Worm (Caenorhabditis elegans): ENCODE data around the gene ttr-34.

ttr-34 gene

ce11 chrX:13113457-13113856 is 26.1 kb upstream of the ttr-34 start, which contains the start of gene F17H10.2:
Gene F17H10.2 (plus strand): TSS chrX:13113772.
- TF ChIP-seq nhr-25 (tag; optimal IDR thresholded peaks at IDR 0.05; ENCODE audit: borderline replicate concordance, insufficient read depth) (peak; percentile 40), duxl-1 (tag; optimal IDR thresholded peaks at IDR 0.05; ENCODE audit: poor library complexity) (no peak), unc-62 (GFP tag; optimal IDR thresholded peaks at IDR 0.05 in 1 of 2) (peak in 1 of 2 experiments; percentile 87), unc-62 (tag; optimal IDR thresholded peaks at IDR 0.05) (no peak), hlh-11 (tag; optimal IDR thresholded peaks at IDR 0.05) (peak; percentile 30), zip-2 (tag; optimal IDR thresholded peaks at IDR 0.05) (no peak), mdl-1 (tag; optimal IDR thresholded peaks at IDR 0.05) (peak in 1 of 2 experiments; percentile 36), mes-2 (tag; optimal IDR thresholded peaks at IDR 0.05; ENCODE audit: poor library complexity, severe bottlenecking) (no peak), fkh-10 (GFP tag; optimal IDR thresholded peaks at IDR 0.05) (no peak), nhr-28 (tag; optimal IDR thresholded peaks at IDR 0.05) (peak; percentile 48), F49E8.2 (tag; optimal IDR thresholded peaks at IDR 0.05; ENCODE audit: borderline replicate concordance) (no peak), daf-8 (GFP tag; IDR thresholded peaks at IDR 0.05) (no peak), dmd-6 (GFP tag; IDR thresholded peaks at IDR 0.05) (peak; percentile 36), T20F7.1 (GFP tag; optimal IDR thresholded peaks at IDR 0.05) (no peak), lin-38 (GFP tag; IDR thresholded peaks at IDR 0.05) (no peak), hlh-30 (tag; optimal IDR thresholded peaks at IDR 0.05; ENCODE audit: insufficient read depth) (peak; percentile 91), mep-1 (tag; optimal IDR thresholded peaks at IDR 0.05) (peak; percentile 32), lir-3 (tag; optimal IDR thresholded peaks at IDR 0.05) (no peak), mxl-3 (GFP tag; optimal IDR thresholded peaks at IDR 0.05) (peak; percentile 78), lsy-2 (tag; optimal IDR thresholded peaks at IDR 0.05) (peak in 1 of 2 experiments; percentile 15), attf-4 (tag; optimal IDR thresholded peaks at IDR 0.05) (no peak), F37D6.2 (tag; optimal IDR thresholded peaks at IDR 0.05) (no peak), dve-1 (tag; optimal IDR thresholded peaks at IDR 0.05; ENCODE audit: insufficient read depth) (peak; percentile 24), aha-1 (tag) (peak; percentile 95), lin-15B (tag; optimal IDR thresholded peaks at IDR 0.05) (no peak), nhr-6 (tag; optimal IDR thresholded peaks at IDR 0.05) (no peak), saeg-2 (GFP tag; IDR thresholded peaks at IDR 0.05) (no peak), ceh-28 (tag; optimal IDR thresholded peaks at IDR 0.05) (no peak), jun-1 (tag; optimal IDR thresholded peaks at IDR 0.05) (no peak), spr-3 (GFP tag; optimal IDR thresholded peaks at IDR 0.05) (no peak), nhr-10 (tag; optimal IDR thresholded peaks at IDR 0.05) (no peak)

- TF ChIP-seq tag-97 (GFP tag; IDR thresholded peaks at IDR 0.05), result no peak
- TF ChIP-seq nhr-41 (GFP tag; IDR thresholded peaks at IDR 0.05), result no peak
- no peak for TF ChIP-seq ceh-28 (tag; optimal IDR thresholded peaks at IDR 0.05)
- TF ChIP-seq ztf-7 (tag; optimal IDR thresholded peaks at IDR 0.05), result no peak
- no peak for TF ChIP-seq unc-39 (tag; optimal IDR thresholded peaks at IDR 0.05)
- no peak for TF ChIP-seq zip-2 (tag; optimal IDR thresholded peaks at IDR 0.05)
- no peak for TF ChIP-seq mxl-3 (GFP tag; optimal IDR thresholded peaks at IDR 0.05)
- no peak for TF ChIP-seq rbr-2 (tag; optimal IDR thresholded peaks at IDR 0.05)
- no peak for TF ChIP-seq nhr-102 (tag; optimal IDR thresholded peaks at IDR 0.05)
- TF ChIP-seq madf-9 (GFP tag; conservative IDR thresholded peaks at IDR 0.05), result no peak
- TF ChIP-seq F37D6.2 (tag; optimal IDR thresholded peaks at IDR 0.05), result no peak
- no peak for TF ChIP-seq F10B5.3 (tag; optimal IDR thresholded peaks at IDR 0.05)
- TF ChIP-seq zfp-2 (tag; optimal IDR thresholded peaks at IDR 0.05), result no peak
Observed at ce11 chrX:13115694-13116093, 23.9 kb upstream of the ttr-34 start.

ce11 chrX:13116380-13116779 is 23.2 kb upstream of the ttr-34 start:
- TF ChIP-seq aha-1 (tag), result peak; percentile 83
- no peak for TF ChIP-seq lin-15B (tag; optimal IDR thresholded peaks at IDR 0.05)

All from whole organism, L4 larva.